Worm (Caenorhabditis elegans) whole organism, L1 larva: ENCODE results near the gene Y55F3BR.10.
A peak's percentile ranks its signal among the peaks of the same experiment; 100 is the strongest.

Experiments
- aly-2 ChIP-seq: fragments of 150-350 bp; optimal IDR thresholded peaks from 2 replicates; lab custom pipeline; 2014; ENCODE audit warnings: missing biosample characterization, missing genetic modification characterization
- ama-1 ChIP-seq: fragments of 150-350 bp; optimal IDR thresholded peaks from 2 replicates; lab custom pipeline; 2014
- ceh-82 ChIP-seq, 3 experiments: fragments of 150-350 bp in 1 of 3; sonication (generic microtip) in 2 of 3; optimal IDR thresholded peaks; 2 replicates each; lab custom pipeline; 2014 to 2017; ENCODE audit warnings: missing biosample characterization in 3 of 3, missing genetic modification characterization in 3 of 3
- ceh-88 ChIP-seq: fragments of 200-800 bp; sonication (Bioruptor generic); IDR thresholded peaks from 2 replicates; pipeline ENCODE4 v1.3.6; 2022; ENCODE audit warnings: missing genetic modification characterization, missing compliant biosample characterization
- ceh-90 ChIP-seq: sonication (generic microtip); optimal IDR thresholded peaks from 2 replicates; lab custom pipeline; 2016; ENCODE audit warnings: missing genetic modification characterization, missing compliant biosample characterization
- dpl-1 ChIP-seq, 3 experiments: fragments of 150-350 bp in 2 of 3; sonication (generic microtip) in 1 of 3; optimal IDR thresholded peaks; 2 replicates each; lab custom pipeline; 2014 to 2017; ENCODE audit warnings: missing biosample characterization in 3 of 3, missing genetic modification characterization in 3 of 3, missing genetic modification reagents in 3 of 3
- dsc-1 ChIP-seq: sonication (generic microtip); optimal IDR thresholded peaks from 2 replicates; lab custom pipeline; 2016; ENCODE audit warnings: mild to moderate bottlenecking, missing genetic modification characterization, missing compliant biosample characterization
- efl-1 ChIP-seq, 4 experiments: fragments of 150-350 bp; optimal IDR thresholded peaks in 3 of 4; peaks in 1 of 4; 1 replicate in 1 of 4; 2 replicates in 3 of 4; lab custom pipeline; 2014; ENCODE audit warnings: missing biosample characterization in 2 of 4, missing genetic modification characterization in 2 of 4, missing genetic modification reagents in 2 of 4
- elt-2 ChIP-seq: sonication (generic microtip); optimal IDR thresholded peaks from 2 replicates; lab custom pipeline; 2016; ENCODE audit warnings: missing genetic modification characterization, mild to moderate bottlenecking, inconsistent platforms, missing compliant biosample characterization, missing genetic modification reagents
- fkh-8 ChIP-seq: sonication (generic microtip); optimal IDR thresholded peaks from 2 replicates; lab custom pipeline; 2016; ENCODE audit warnings: mild to moderate bottlenecking, missing genetic modification characterization, missing compliant biosample characterization
- fos-1 ChIP-seq: fragments of 150-350 bp; optimal IDR thresholded peaks from 2 replicates; lab custom pipeline; 2014; ENCODE audit warnings: missing biosample characterization, missing genetic modification characterization
- grh-1 ChIP-seq: fragments of 200-800 bp; sonication (Bioruptor generic); IDR thresholded peaks from 2 replicates; pipeline ENCODE4 v1.3.6; 2022; ENCODE audit warnings: missing genetic modification reagents, missing genetic modification characterization, missing compliant biosample characterization
- hlh-4 ChIP-seq: sonication (generic microtip); optimal IDR thresholded peaks from 2 replicates; lab custom pipeline; 2016; ENCODE audit warnings: mild to moderate bottlenecking, missing genetic modification characterization, missing compliant biosample characterization
- isw-1 ChIP-seq: fragments of 200-800 bp; sonication (Bioruptor generic); IDR thresholded peaks from 2 replicates; pipeline ENCODE4 v1.3.6; 2022; ENCODE audit warnings: missing genetic modification characterization, missing compliant biosample characterization
- lin-15B ChIP-seq: fragments of 150-350 bp; sonication (generic microtip); optimal IDR thresholded peaks from 3 replicates; lab custom pipeline; 2014; ENCODE audit warnings: missing biosample characterization, missing genetic modification characterization
- lin-35 ChIP-seq, 2 experiments: fragments of 150-350 bp; optimal IDR thresholded peaks; 2 replicates each; lab custom pipeline; 2014; ENCODE audit warnings: missing biosample characterization in 2 of 2, missing genetic modification characterization in 2 of 2, missing genetic modification reagents in 2 of 2
- lsy-2 ChIP-seq, 2 experiments: fragments of 150-350 bp; optimal IDR thresholded peaks; 2 replicates each; lab custom pipeline; 2014; ENCODE audit warnings: missing biosample characterization in 2 of 2, missing genetic modification characterization in 2 of 2
- mab-9 ChIP-seq: fragments of 200-800 bp; sonication (Bioruptor generic); IDR thresholded peaks from 2 replicates; pipeline ENCODE4 v1.3.6; 2022; ENCODE audit warnings: missing genetic modification reagents, missing genetic modification characterization, missing compliant biosample characterization
- mdl-1 ChIP-seq, 2 experiments: fragments of 150-350 bp; optimal IDR thresholded peaks; 2 replicates each; lab custom pipeline; 2014 to 2017; ENCODE audit warnings: missing biosample characterization in 2 of 2, missing genetic modification characterization in 2 of 2, inconsistent platforms in 1 of 2
- nhr-19 ChIP-seq: fragments of 200-800 bp; sonication (Bioruptor generic); conservative IDR thresholded peaks from 2 replicates; pipeline ENCODE4 v1.3.6; 2022; ENCODE audit warnings: missing genetic modification characterization, missing compliant biosample characterization
- nhr-20 ChIP-seq: sonication (generic microtip); optimal IDR thresholded peaks from 2 replicates; lab custom pipeline; 2016; ENCODE audit warnings: mild to moderate bottlenecking, missing genetic modification characterization, missing compliant biosample characterization
- nhr-47 ChIP-seq: sonication (generic microtip); optimal IDR thresholded peaks from 2 replicates; lab custom pipeline; 2016; ENCODE audit warnings: mild to moderate bottlenecking, missing genetic modification characterization, moderate library complexity, missing compliant biosample characterization
- nhr-71 ChIP-seq: sonication (generic microtip); optimal IDR thresholded peaks from 2 replicates; lab custom pipeline; 2016; ENCODE audit warnings: mild to moderate bottlenecking, missing genetic modification characterization, moderate library complexity, missing compliant biosample characterization
- nhr-85 ChIP-seq: sonication (generic microtip); peaks from one replicate; lab custom pipeline; 2016; ENCODE audit warnings: missing genetic modification characterization, inconsistent platforms, missing compliant biosample characterization
- nhr-90 ChIP-seq: sonication (generic microtip); optimal IDR thresholded peaks from 2 replicates; lab custom pipeline; 2016; ENCODE audit warnings: mild to moderate bottlenecking, missing genetic modification characterization, missing compliant biosample characterization; ENCODE audit not compliant: poor library complexity
- skn-1 ChIP-seq: fragments of 150-350 bp; optimal IDR thresholded peaks from 2 replicates; lab custom pipeline; 2014; ENCODE audit warnings: missing biosample characterization, missing genetic modification characterization
- snu-23 ChIP-seq: sonication (generic microtip); optimal IDR thresholded peaks from 2 replicates; lab custom pipeline; 2016; ENCODE audit warnings: missing genetic modification characterization, missing compliant biosample characterization
- sup-37 ChIP-seq: fragments of 200-800 bp; sonication (Bioruptor generic); optimal IDR thresholded peaks from 2 replicates; lab custom pipeline; 2018; ENCODE audit warnings: mild to moderate bottlenecking, missing genetic modification characterization, missing compliant biosample characterization
- swsn-7 ChIP-seq: sonication (generic microtip); optimal IDR thresholded peaks from 2 replicates; lab custom pipeline; 2016; ENCODE audit warnings: missing genetic modification characterization, missing compliant biosample characterization
- tbx-2 ChIP-seq: sonication (generic microtip); optimal IDR thresholded peaks from 2 replicates; lab custom pipeline; 2016; ENCODE audit warnings: missing genetic modification characterization, missing compliant biosample characterization
- unc-86 ChIP-seq: sonication (generic microtip); optimal IDR thresholded peaks from 2 replicates; lab custom pipeline; 2016; ENCODE audit warnings: missing genetic modification characterization, missing compliant biosample characterization
- unc-98 ChIP-seq: fragments of 200-800 bp; sonication (Bioruptor generic); IDR thresholded peaks from 2 replicates; pipeline ENCODE4 v1.3.6; 2022; ENCODE audit warnings: missing genetic modification characterization, missing compliant biosample characterization
- xbp-1 ChIP-seq: sonication (generic microtip); optimal IDR thresholded peaks from 2 replicates; lab custom pipeline; 2016; ENCODE audit warnings: missing genetic modification characterization, missing compliant biosample characterization
- ztf-11 ChIP-seq, 2 experiments: sonication (generic microtip); optimal IDR thresholded peaks; 2 replicates each; lab custom pipeline; 2016 to 2017; ENCODE audit warnings: missing genetic modification characterization in 2 of 2, missing biosample characterization in 1 of 2, missing compliant biosample characterization in 1 of 2

Y55F3BR.10 gene

ce11 chrIV:807027-807516, 25.2 kb upstream of the Y55F3BR.10 start, which contains the start of gene Y55F3BL.6:
Gene Y55F3BL.6 (minus strand): TSS chrIV:807077.
- TF ChIP-seq efl-1 (optimal IDR thresholded peaks at IDR 0.05; lab: Kevin White, UChicago): no peak
- peak in 1 of 2 experiments; percentile 24 for TF ChIP-seq efl-1 (GFP tag; optimal IDR thresholded peaks at IDR 0.05 in 1 of 2; lab: Kevin White, UChicago)
- no peak for TF ChIP-seq skn-1 (tag; lab: Kevin White, UChicago)
- peak; percentile 7 for TF ChIP-seq fkh-8
- peak; percentile 7 for TF ChIP-seq hlh-4 (tag; lab: Kevin White, UChicago)
- peak; percentile 2 for TF ChIP-seq nhr-85 (tag; lab: Kevin White, UChicago)

- peak; percentile 50 for TF ChIP-seq nhr-19 (GFP tag; lab: Robert Waterston, UW)
- TF ChIP-seq grh-1 (GFP tag; lab: Robert Waterston, UW): peak; percentile 43; the same call in 1 of the 2 replicates
- TF ChIP-seq nhr-47 (tag; lab: Kevin White, UChicago): peak; percentile 75
- TF ChIP-seq fkh-8: peak; percentile 8
- TF ChIP-seq unc-86: peak; percentile 54
- peak; percentile 55 for TF ChIP-seq swsn-7 (tag; lab: Kevin White, UChicago)
- TF ChIP-seq nhr-85 (tag; lab: Kevin White, UChicago): peak; percentile 63
- TF ChIP-seq unc-98 (GFP tag; lab: Robert Waterston, UW): peak; percentile 57
- peak; percentile 58 for TF ChIP-seq ceh-90 (tag; lab: Kevin White, UChicago)
- TF ChIP-seq lin-35 (GFP tag; optimal IDR thresholded peaks at IDR 0.05; lab: Kevin White, UChicago): peak; percentile 24 to 48
- TF ChIP-seq tbx-2 (tag; lab: Kevin White, UChicago): peak; percentile 53
- TF ChIP-seq ztf-11 (tag; optimal IDR thresholded peaks at IDR 0.05; lab: Kevin White, UChicago): peak in 1 of 2 experiments; percentile 12
- peak; percentile 41 for TF ChIP-seq dsc-1 (tag; lab: Kevin White, UChicago)
- TF ChIP-seq snu-23 (GFP tag; lab: Kevin White, UChicago): peak; percentile 60
- TF ChIP-seq dpl-1 (GFP tag; optimal IDR thresholded peaks at IDR 0.05; lab: Kevin White, UChicago): peak in 2 of 3 experiments; percentile 46 to 52
- peak; percentile 45; the same call in 1 of the 2 replicates for TF ChIP-seq ceh-88 (GFP tag; lab: Robert Waterston, UW)
- TF ChIP-seq ceh-82 (tag; optimal IDR thresholded peaks at IDR 0.05; lab: Kevin White, UChicago): peak; percentile 7 to 29 (median 22)
- TF ChIP-seq efl-1 (optimal IDR thresholded peaks at IDR 0.05; lab: Kevin White, UChicago): peak; percentile 68 to 70
- peak; percentile 51 to 92 for TF ChIP-seq efl-1 (GFP tag; optimal IDR thresholded peaks at IDR 0.05 in 1 of 2; lab: Kevin White, UChicago)
- peak; percentile 79 for TF ChIP-seq isw-1 (GFP tag; lab: Robert Waterston, UW)
- TF ChIP-seq elt-2: peak; percentile 0
- peak in 1 of 2 experiments; percentile 7 for TF ChIP-seq lsy-2 (tag; optimal IDR thresholded peaks at IDR 0.05; lab: Kevin White, UChicago)
- peak; percentile 70; the same call in 1 of the 2 replicates for TF ChIP-seq mab-9
- TF ChIP-seq lin-15B (tag; lab: Kevin White, UChicago): peak; percentile 11
- TF ChIP-seq nhr-90 (tag; lab: Kevin White, UChicago): peak; percentile 46
- TF ChIP-seq nhr-20 (tag; lab: Kevin White, UChicago): peak; percentile 26
- peak; percentile 44 for TF ChIP-seq xbp-1 (tag; lab: Kevin White, UChicago)
- peak; percentile 70 for TF ChIP-seq nhr-71 (tag; lab: Kevin White, UChicago)
Observed at ce11 chrIV:813341-813740, 18.9 kb upstream of the Y55F3BR.10 start.

DNA sequence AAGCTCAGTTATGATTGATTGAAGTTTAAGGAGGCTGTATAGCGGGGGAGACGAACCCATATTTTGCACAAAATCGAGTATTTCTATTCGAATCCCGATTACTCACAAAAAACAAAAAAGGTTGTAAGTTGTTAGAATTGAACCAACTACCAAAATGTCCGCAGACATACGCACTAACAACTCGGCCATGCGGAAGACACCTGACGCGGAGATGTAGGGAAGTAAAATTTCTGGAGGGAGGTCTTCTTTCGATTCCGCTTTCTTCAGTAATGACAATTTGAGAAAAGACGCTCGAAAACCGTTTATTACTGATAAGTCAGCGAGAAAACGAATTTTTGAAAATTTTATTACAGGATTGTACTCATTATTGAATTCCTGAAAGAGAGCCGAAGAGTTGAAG, 14.4 kb upstream of the Y55F3BR.10 start:
- TF ChIP-seq ceh-90 (tag; lab: Kevin White, UChicago) (no peak), efl-1 (optimal IDR thresholded peaks at IDR 0.05; lab: Kevin White, UChicago) (no peak), efl-1 (GFP tag; optimal IDR thresholded peaks at IDR 0.05 in 1 of 2; lab: Kevin White, UChicago) (peak in 1 of 2 experiments; percentile 89), nhr-85 (tag; lab: Kevin White, UChicago) (peak; percentile 40)
- TF ChIP-seq, all 84 proteins: peak for 2

- TF ChIP-seq mab-9: no peak
- TF ChIP-seq lin-15B (tag; lab: Kevin White, UChicago): no peak
- no peak for TF ChIP-seq sup-37
- TF ChIP-seq fos-1 (tag; lab: Kevin White, UChicago): no peak
- TF ChIP-seq mdl-1 (tag; optimal IDR thresholded peaks at IDR 0.05; lab: Kevin White, UChicago): no peak
- no peak for TF ChIP-seq aly-2 (tag; lab: Kevin White, UChicago)
- no peak for TF ChIP-seq unc-98 (GFP tag; lab: Robert Waterston, UW)
- no peak for TF ChIP-seq ama-1 (lab: Kevin White, UChicago)
- no peak for TF ChIP-seq efl-1 (optimal IDR thresholded peaks at IDR 0.05; lab: Kevin White, UChicago)
- no peak for TF ChIP-seq efl-1 (GFP tag; optimal IDR thresholded peaks at IDR 0.05 in 1 of 2; lab: Kevin White, UChicago)
Observed at ce11 chrIV:824854-825253, 7.4 kb upstream of the Y55F3BR.10 start, which contains the start of gene zipt-15. Gene zipt-15 (minus strand): TSS chrIV:824954.
